Worm (Caenorhabditis elegans) whole organism, mixed stage, embryonic: ENCODE results near the gene F48E3.9.

Experiments
- mls-2 ChIP-seq: sonication (generic microtip); optimal IDR thresholded peaks from 2 replicates; lab custom pipeline; 2016; ENCODE audit warnings: mild to moderate bottlenecking, missing genetic modification characterization, moderate library complexity, missing compliant biosample characterization
- nhr-12 ChIP-seq: fragments of 150-350 bp; optimal IDR thresholded peaks from 2 replicates; lab custom pipeline; 2014; ENCODE audit warnings: missing biosample characterization, missing genetic modification characterization
- unc-39 ChIP-seq: fragments of 150-350 bp; optimal IDR thresholded peaks from 2 replicates; lab custom pipeline; 2014; ENCODE audit warnings: missing biosample characterization, missing genetic modification characterization
- unc-62 ChIP-seq: fragments of 150-350 bp; optimal IDR thresholded peaks from 2 replicates; lab custom pipeline; 2014; ENCODE audit warnings: missing biosample characterization, missing genetic modification reagents, missing genetic modification characterization

- TF ChIP-seq unc-62 (no peak), unc-39 (tag; lab: Kevin White, UChicago) (no peak), nhr-12 (tag; lab: Kevin White, UChicago) (no peak), mls-2 (tag; lab: Kevin White, UChicago) (no peak)
Measured at ce11 chrX:7512714-7513113, 31.9 kb downstream of the F48E3.9 start.
